Worm (Caenorhabditis elegans) whole organism, L2 larva: ENCODE results near the gene mxl-2.

Experiments
- C34F6.9 ChIP-seq: fragments of 150-350 bp; optimal IDR thresholded peaks from 2 replicates; lab custom pipeline; 2014; ENCODE audit warnings: missing biosample characterization, missing genetic modification characterization
- R02D3.7 ChIP-seq: fragments of 150-350 bp; optimal IDR thresholded peaks from 2 replicates; lab custom pipeline; 2014; ENCODE audit warnings: missing biosample characterization, missing genetic modification characterization
- Y55F3AM.14 ChIP-seq: fragments of 200-800 bp; sonication (Bioruptor generic); optimal IDR thresholded peaks from 2 replicates; lab custom pipeline; 2018; ENCODE audit warnings: mild to moderate bottlenecking, missing genetic modification characterization, missing compliant biosample characterization
- ZK546.5 ChIP-seq: sonication (generic microtip); optimal IDR thresholded peaks from 2 replicates; lab custom pipeline; 2017; ENCODE audit warnings: missing biosample characterization, missing genetic modification characterization
- alr-1 ChIP-seq: fragments of 150-350 bp; optimal IDR thresholded peaks from 2 replicates; lab custom pipeline; 2014; ENCODE audit warnings: missing biosample characterization, missing genetic modification characterization
- blmp-1 ChIP-seq: sonication (generic microtip); optimal IDR thresholded peaks from 2 replicates; lab custom pipeline; 2017; ENCODE audit warnings: missing genetic modification characterization, mild to moderate bottlenecking, missing compliant biosample characterization, antibody characterized with exemption, moderate library complexity; ENCODE audit not compliant: insufficient read depth
- ceh-16 ChIP-seq: fragments of 150-350 bp; optimal IDR thresholded peaks from 2 replicates; lab custom pipeline; 2014; ENCODE audit warnings: missing biosample characterization, missing genetic modification characterization
- ceh-82 ChIP-seq: fragments of 150-350 bp; optimal IDR thresholded peaks from 2 replicates; lab custom pipeline; 2014; ENCODE audit warnings: missing biosample characterization, missing genetic modification characterization
- crh-2 ChIP-seq: sonication (generic microtip); optimal IDR thresholded peaks from 2 replicates; lab custom pipeline; 2017; ENCODE audit warnings: missing biosample characterization, missing genetic modification characterization
- dmd-4 ChIP-seq: sonication (generic microtip); optimal IDR thresholded peaks from 2 replicates; lab custom pipeline; 2017; ENCODE audit warnings: missing biosample characterization, missing genetic modification characterization
- egl-27 ChIP-seq: sonication (generic microtip); optimal IDR thresholded peaks from 3 replicates; lab custom pipeline; 2017; ENCODE audit warnings: missing biosample characterization, missing genetic modification reagents, missing genetic modification characterization
- elt-1 ChIP-seq: fragments of 150-350 bp; optimal IDR thresholded peaks from 2 replicates; lab custom pipeline; 2014; ENCODE audit warnings: missing biosample characterization, missing genetic modification characterization
- elt-3 ChIP-seq: sonication (generic microtip); optimal IDR thresholded peaks from 2 replicates; lab custom pipeline; 2017; ENCODE audit warnings: missing biosample characterization, missing genetic modification characterization
- fos-1 ChIP-seq: fragments of 150-350 bp; optimal IDR thresholded peaks from 2 replicates; lab custom pipeline; 2014; ENCODE audit warnings: missing biosample characterization, missing genetic modification characterization
- gmeb-1 ChIP-seq: fragments of 150-350 bp; optimal IDR thresholded peaks from 2 replicates; lab custom pipeline; 2014; ENCODE audit warnings: missing biosample characterization, missing genetic modification characterization
- lin-11 ChIP-seq: fragments of 150-350 bp; sonication (generic microtip); optimal IDR thresholded peaks from 2 replicates; lab custom pipeline; 2014; ENCODE audit warnings: missing biosample characterization, missing genetic modification characterization, inconsistent platforms, mixed read lengths
- lin-39 ChIP-seq: fragments of 150-350 bp; optimal IDR thresholded peaks from 2 replicates; lab custom pipeline; 2014; ENCODE audit warnings: missing biosample characterization, missing genetic modification reagents, missing genetic modification characterization
- lsy-2 ChIP-seq, 2 experiments: fragments of 150-350 bp in 1 of 2; sonication (generic microtip) in 1 of 2; optimal IDR thresholded peaks; 2 replicates each; lab custom pipeline; 2014 to 2017; ENCODE audit warnings: missing biosample characterization in 2 of 2, missing genetic modification characterization in 2 of 2
- mbf-1 ChIP-seq: sonication (generic microtip); optimal IDR thresholded peaks from 2 replicates; lab custom pipeline; 2017; ENCODE audit warnings: missing biosample characterization, missing genetic modification characterization
- nhr-10 ChIP-seq: sonication (generic microtip); optimal IDR thresholded peaks from 2 replicates; lab custom pipeline; 2017; ENCODE audit warnings: missing biosample characterization, missing genetic modification characterization
- nhr-11 ChIP-seq: fragments of 150-350 bp; optimal IDR thresholded peaks from 2 replicates; lab custom pipeline; 2014; ENCODE audit warnings: missing biosample characterization, missing genetic modification characterization
- nhr-129 ChIP-seq: fragments of 150-350 bp; optimal IDR thresholded peaks from 2 replicates; lab custom pipeline; 2014; ENCODE audit warnings: missing biosample characterization, missing genetic modification characterization
- nhr-21 ChIP-seq: fragments of 150-350 bp; optimal IDR thresholded peaks from 2 replicates; lab custom pipeline; 2014; ENCODE audit warnings: missing biosample characterization, missing genetic modification characterization
- nhr-25 ChIP-seq: fragments of 150-350 bp; sonication (generic microtip); optimal IDR thresholded peaks from 3 replicates; lab custom pipeline; 2014; ENCODE audit warnings: missing biosample characterization, missing genetic modification characterization
- nhr-6 ChIP-seq: fragments of 150-350 bp; optimal IDR thresholded peaks from 2 replicates; lab custom pipeline; 2014; ENCODE audit warnings: missing biosample characterization, missing genetic modification characterization
- sem-4 ChIP-seq: fragments of 150-350 bp; optimal IDR thresholded peaks from 2 replicates; lab custom pipeline; 2014; ENCODE audit warnings: missing biosample characterization, missing genetic modification reagents, missing genetic modification characterization
- skn-1 ChIP-seq: sonication (generic microtip); optimal IDR thresholded peaks from 2 replicates; lab custom pipeline; 2017; ENCODE audit warnings: missing biosample characterization, missing genetic modification characterization
- sma-3 ChIP-seq: sonication (generic microtip); optimal IDR thresholded peaks from 2 replicates; lab custom pipeline; 2016; ENCODE audit warnings: missing genetic modification reagents, missing genetic modification characterization, missing compliant biosample characterization
- sma-9 ChIP-seq, 2 experiments: fragments of 150-350 bp in 1 of 2; sonication (generic microtip) in 1 of 2; optimal IDR thresholded peaks; 2 replicates each; lab custom pipeline; 2014 to 2016; ENCODE audit warnings: missing genetic modification characterization in 2 of 2, mild to moderate bottlenecking in 1 of 2, missing biosample characterization in 1 of 2, missing compliant biosample characterization in 1 of 2, missing genetic modification reagents in 1 of 2, moderate library complexity in 1 of 2
- snpc-4 ChIP-seq: fragments of 150-350 bp; optimal IDR thresholded peaks from 2 replicates; lab custom pipeline; 2014; ENCODE audit warnings: missing biosample characterization, missing genetic modification characterization
- unc-39 ChIP-seq: fragments of 150-350 bp; optimal IDR thresholded peaks from 2 replicates; lab custom pipeline; 2014; ENCODE audit warnings: missing biosample characterization, missing genetic modification characterization
- unc-55 ChIP-seq: fragments of 150-350 bp; sonication (generic microtip); optimal IDR thresholded peaks from 3 replicates; lab custom pipeline; 2014; ENCODE audit warnings: missing biosample characterization, missing genetic modification reagents, missing genetic modification characterization
- zag-1 ChIP-seq: fragments of 150-350 bp; optimal IDR thresholded peaks from 2 replicates; lab custom pipeline; 2014; ENCODE audit warnings: missing biosample characterization, missing genetic modification characterization
- ztf-11 ChIP-seq: sonication (generic microtip); optimal IDR thresholded peaks from 2 replicates; lab custom pipeline; 2017; ENCODE audit warnings: missing biosample characterization, missing genetic modification characterization
- ztf-4 ChIP-seq: fragments of 150-350 bp; optimal IDR thresholded peaks from 2 replicates; lab custom pipeline; 2014; ENCODE audit warnings: missing biosample characterization, missing genetic modification characterization

mxl-2 gene

DNA sequence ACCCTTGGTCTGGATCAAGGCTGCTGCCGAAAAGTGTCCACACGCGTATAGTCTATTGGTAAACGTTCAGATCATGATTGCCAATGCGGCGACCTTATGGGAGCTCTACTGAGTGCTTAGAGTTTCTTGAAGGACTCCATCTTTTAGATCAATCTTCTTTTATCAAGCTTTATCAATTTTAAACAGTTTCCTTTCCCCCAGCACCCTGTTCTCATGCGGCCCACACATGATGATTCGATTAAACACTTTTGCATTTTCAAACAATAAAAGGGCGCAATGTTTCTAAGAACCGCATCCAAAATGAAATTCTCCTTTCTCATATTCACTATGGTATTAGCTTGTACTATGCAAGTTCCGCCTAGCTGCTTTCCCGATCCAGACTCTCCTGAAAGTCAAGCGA is 22.5 kb downstream of the mxl-2 start, which contains the start of gene F40G9.7:
TSS of gene F40G9.7 (plus strand) at position 301 of the 400 bp plus-strand sequence.
- no peak for TF ChIP-seq nhr-11 (tag; lab: Kevin White, UChicago)
- no peak for TF ChIP-seq sem-4 (tag; lab: Kevin White, UChicago)
- TF ChIP-seq unc-55 (GFP tag; lab: Kevin White, UChicago), result no peak
- no peak for TF ChIP-seq nhr-6 (tag; lab: Kevin White, UChicago)
- no peak for TF ChIP-seq dmd-4 (tag; lab: Kevin White, UChicago)
- no peak for TF ChIP-seq elt-3 (tag; lab: Kevin White, UChicago)
- TF ChIP-seq sma-9 (GFP tag; optimal IDR thresholded peaks at IDR 0.05; lab: Kevin White, UChicago), result no peak
- TF ChIP-seq sma-9 (tag; optimal IDR thresholded peaks at IDR 0.05; lab: Kevin White, UChicago), result no peak
- TF ChIP-seq egl-27 (tag; lab: Kevin White, UChicago), result no peak
- no peak for TF ChIP-seq lin-11 (tag; lab: Kevin White, UChicago)
- TF ChIP-seq ceh-82 (tag; lab: Kevin White, UChicago), result no peak
- TF ChIP-seq nhr-129 (tag; lab: Kevin White, UChicago), result no peak
- TF ChIP-seq Y55F3AM.14 (GFP tag; lab: Kevin White, UChicago), result no peak
- TF ChIP-seq nhr-10 (tag; lab: Kevin White, UChicago), result no peak
- TF ChIP-seq fos-1 (tag; lab: Kevin White, UChicago), result no peak
- TF ChIP-seq ztf-4 (tag; lab: Kevin White, UChicago), result no peak
- no peak for TF ChIP-seq blmp-1 (tag; lab: Kevin White, UChicago)
- TF ChIP-seq R02D3.7 (tag; lab: Kevin White, UChicago), result no peak
- TF ChIP-seq C34F6.9 (tag; lab: Kevin White, UChicago), result no peak
- TF ChIP-seq, all 48 proteins: peak for 0

DNA sequence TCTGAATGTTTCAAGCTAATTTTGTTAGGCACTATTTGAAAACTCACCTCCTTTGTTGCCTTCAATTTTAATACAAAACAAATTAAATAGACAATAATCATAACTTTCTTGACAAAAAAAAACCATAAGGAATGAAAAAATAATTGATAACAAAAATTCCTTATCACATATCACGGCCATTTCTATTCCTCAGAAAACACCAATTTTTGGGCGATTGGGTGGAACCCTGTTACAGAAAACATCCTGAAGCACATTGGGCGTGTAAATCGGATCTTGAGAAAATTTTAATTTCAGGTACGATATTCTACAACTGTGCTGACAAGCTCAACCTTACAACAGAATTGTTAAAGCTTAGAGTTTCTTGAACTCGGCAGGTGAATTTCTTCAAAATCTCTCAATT is 23.2 kb downstream of the mxl-2 start, which contains the start of gene F40G9.8:
TSS of gene F40G9.8 (minus strand) at position 101 of the 400 bp plus-strand sequence.
- no peak for TF ChIP-seq fos-1 (tag; lab: Kevin White, UChicago)
- TF ChIP-seq nhr-21, result no peak
- TF ChIP-seq ztf-11, result no peak
- TF ChIP-seq mbf-1 (tag; lab: Kevin White, UChicago), result no peak
- TF ChIP-seq lsy-2 (tag; optimal IDR thresholded peaks at IDR 0.05; lab: Kevin White, UChicago), result no peak
- TF ChIP-seq lin-39 (tag; lab: Kevin White, UChicago), result no peak
- no peak for TF ChIP-seq elt-3 (tag; lab: Kevin White, UChicago)
- TF ChIP-seq ceh-16, result no peak
- no peak for TF ChIP-seq zag-1 (tag; lab: Kevin White, UChicago)
- TF ChIP-seq sem-4 (tag; lab: Kevin White, UChicago), result no peak
- no peak for TF ChIP-seq sma-9 (GFP tag; optimal IDR thresholded peaks at IDR 0.05; lab: Kevin White, UChicago)
- no peak for TF ChIP-seq sma-9 (tag; optimal IDR thresholded peaks at IDR 0.05; lab: Kevin White, UChicago)
- no peak for TF ChIP-seq egl-27 (tag; lab: Kevin White, UChicago)
- no peak for TF ChIP-seq ztf-4 (tag; lab: Kevin White, UChicago)
- TF ChIP-seq snpc-4 (tag; lab: Kevin White, UChicago), result no peak
- no peak for TF ChIP-seq gmeb-1 (tag; lab: Kevin White, UChicago)
- TF ChIP-seq, all 48 proteins: peak for 0

DNA sequence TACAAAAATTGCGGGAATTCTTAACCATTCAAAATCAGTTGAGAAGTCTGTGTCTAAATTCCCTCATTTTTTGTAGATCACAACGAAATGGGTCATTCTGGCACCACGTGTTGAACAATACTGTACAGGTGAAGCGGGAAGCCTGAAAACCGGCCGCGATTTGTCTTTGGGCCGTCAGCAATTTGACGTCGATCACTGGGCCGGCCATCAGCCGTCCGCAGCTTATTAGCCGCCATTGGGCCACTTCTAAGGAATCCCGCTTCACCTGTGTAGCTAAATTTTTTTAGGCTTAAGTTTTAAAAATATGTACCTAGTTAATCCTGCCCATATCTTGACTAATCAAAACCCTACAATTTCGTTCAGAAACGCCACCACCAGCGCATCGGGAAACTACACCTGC is 28.3 kb downstream of the mxl-2 start:
- TF ChIP-seq mbf-1 (tag; lab: Kevin White, UChicago) (no peak), R02D3.7 (tag; lab: Kevin White, UChicago) (no peak), lsy-2 (tag; optimal IDR thresholded peaks at IDR 0.05; lab: Kevin White, UChicago) (no peak), elt-1 (tag; lab: Kevin White, UChicago) (no peak), skn-1 (tag; lab: Kevin White, UChicago) (no peak), ceh-82 (tag; lab: Kevin White, UChicago) (no peak), ceh-16 (no peak), unc-39 (no peak), nhr-25 (tag; lab: Kevin White, UChicago) (no peak), ZK546.5 (tag; lab: Kevin White, UChicago) (no peak), crh-2 (tag; lab: Kevin White, UChicago) (no peak), alr-1 (tag; lab: Kevin White, UChicago) (no peak)

DNA sequence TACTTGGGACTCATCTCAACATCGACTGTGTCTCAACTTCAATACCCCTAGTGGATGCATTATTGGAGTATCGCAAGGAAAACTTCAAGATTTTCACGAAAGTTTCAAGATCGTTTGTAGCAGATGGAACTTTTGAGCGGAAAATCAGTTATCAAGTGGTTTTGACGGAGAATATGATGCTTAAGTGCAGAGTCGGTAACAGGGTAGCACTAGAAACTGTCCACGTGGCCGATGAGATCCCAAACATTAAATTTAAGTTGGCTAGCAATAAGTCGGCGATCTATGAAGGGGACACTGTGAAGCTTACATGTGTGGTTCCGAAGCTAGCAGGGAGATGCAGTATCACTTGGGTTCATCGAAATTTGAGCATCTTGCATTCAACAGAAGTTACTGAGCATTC is 28.8 kb downstream of the mxl-2 start:
- TF ChIP-seq lin-39 (tag; lab: Kevin White, UChicago) (no peak), sma-3 (GFP tag; lab: Kevin White, UChicago) (no peak), alr-1 (tag; lab: Kevin White, UChicago) (no peak), nhr-25 (tag; lab: Kevin White, UChicago) (no peak), elt-1 (tag; lab: Kevin White, UChicago) (no peak), nhr-21 (no peak), nhr-6 (tag; lab: Kevin White, UChicago) (no peak), fos-1 (tag; lab: Kevin White, UChicago) (no peak)
